Worm (Caenorhabditis elegans): ENCODE data around the gene athp-1.

DNA sequence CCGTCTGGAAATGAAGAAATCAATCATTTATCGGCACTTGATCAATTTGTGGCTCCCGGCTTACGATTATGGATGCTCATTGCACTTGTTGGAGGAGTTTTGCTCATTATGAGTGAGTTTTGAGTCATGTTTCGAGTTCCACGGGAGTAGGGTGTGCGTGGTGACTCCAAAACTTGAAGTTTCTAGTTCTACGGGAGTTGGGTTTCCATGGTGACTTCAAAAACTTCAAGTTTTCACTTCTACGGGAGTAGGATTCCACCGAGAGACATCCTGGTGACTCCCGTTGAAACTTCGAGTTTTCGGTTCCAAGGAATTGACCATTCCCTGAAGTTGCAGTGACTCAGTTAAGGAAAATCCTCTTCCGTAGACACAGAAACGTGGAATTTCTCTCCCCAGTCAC, 24.7 kb upstream of the athp-1 start:
- TF ChIP-seq ceh-31 (tag; optimal IDR thresholded peaks at IDR 0.05) = peak; percentile 99
- no peak for TF ChIP-seq npax-4 (tag; optimal IDR thresholded peaks at IDR 0.05)
- TF ChIP-seq hlh-30 (tag; optimal IDR thresholded peaks at IDR 0.05; ENCODE audit: insufficient read depth) = no peak
